Fruit fly (Drosophila melanogaster) whole organism, prepupa: ENCODE results near the gene sturkopf.

ENCODE experiments used
- CG11902 ChIP-seq: fragments of 200-800 bp; sonication (Bioruptor generic); optimal IDR thresholded peaks from 3 replicates; lab custom pipeline; 2016; ENCODE audit warnings: missing biosample characterization, missing genetic modification characterization
- CG15336 ChIP-seq: fragments of 200-800 bp; sonication (Bioruptor generic); IDR thresholded peaks from 2 replicates; pipeline ENCODE4 v1.3.6; 2022; ENCODE audit warnings: missing biosample characterization, missing genetic modification characterization
- CG1621 ChIP-seq: fragments of 200-800 bp; sonication (Bioruptor generic); optimal IDR thresholded peaks from 3 replicates; lab custom pipeline; 2018; ENCODE audit warnings: missing biosample characterization, mild to moderate bottlenecking, missing genetic modification characterization
- CG16779 ChIP-seq: fragments of 200-800 bp; sonication (Bioruptor generic); optimal IDR thresholded peaks from 3 replicates; lab custom pipeline; 2017; ENCODE audit warnings: missing biosample characterization, mild to moderate bottlenecking, missing genetic modification characterization
- CG3032 ChIP-seq: fragments of 200-800 bp; optimal IDR thresholded peaks from 2 replicates; lab custom pipeline; 2019; ENCODE audit warnings: missing biosample characterization, mild to moderate bottlenecking, missing genetic modification characterization, moderate library complexity
- CG31627 ChIP-seq: fragments of 200-800 bp; sonication (Bioruptor generic); optimal IDR thresholded peaks from 3 replicates; lab custom pipeline; 2016; ENCODE audit warnings: missing biosample characterization, missing genetic modification characterization
- CG4318 ChIP-seq: fragments of 200-800 bp; sonication (Bioruptor generic); optimal IDR thresholded peaks from 3 replicates; lab custom pipeline; 2017; ENCODE audit warnings: missing biosample characterization, mild to moderate bottlenecking, missing genetic modification characterization
- CG6276 ChIP-seq: fragments of 200-800 bp; sonication (Bioruptor generic); optimal IDR thresholded peaks from 2 replicates; lab custom pipeline; 2017; ENCODE audit warnings: missing biosample characterization, mild to moderate bottlenecking, missing genetic modification characterization
- CG6854 ChIP-seq: fragments of 200-800 bp; sonication (Bioruptor generic); optimal IDR thresholded peaks from 2 replicates; lab custom pipeline; 2017; ENCODE audit warnings: missing biosample characterization, mild to moderate bottlenecking, missing genetic modification characterization
- CG7368 ChIP-seq: fragments of 200-800 bp; sonication (Bioruptor generic); optimal IDR thresholded peaks from 3 replicates; lab custom pipeline; 2016; ENCODE audit warnings: missing biosample characterization, missing genetic modification characterization
- CG8119 ChIP-seq: fragments of 200-800 bp; sonication (Bioruptor generic); IDR thresholded peaks from 3 replicates; pipeline ENCODE4 v1.3.6; 2022; ENCODE audit warnings: missing biosample characterization, missing genetic modification characterization
- CG8319 ChIP-seq: fragments of 200-800 bp; sonication (Bioruptor generic); optimal IDR thresholded peaks from 3 replicates; lab custom pipeline; 2016; ENCODE audit warnings: missing biosample characterization, missing genetic modification characterization
- CG8632 ChIP-seq: fragments of 200-800 bp; sonication (Bioruptor generic); optimal IDR thresholded peaks from 3 replicates; lab custom pipeline; 2016; ENCODE audit warnings: missing biosample characterization, missing genetic modification characterization
- CG9139 ChIP-seq: fragments of 200-800 bp; sonication (Bioruptor generic); optimal IDR thresholded peaks from 3 replicates; lab custom pipeline; 2017; ENCODE audit warnings: missing biosample characterization, mild to moderate bottlenecking, missing genetic modification characterization
- Eip75B ChIP-seq: fragments of 200-800 bp; sonication (Bioruptor generic); optimal IDR thresholded peaks from 3 replicates; lab custom pipeline; 2016; ENCODE audit warnings: missing biosample characterization, missing genetic modification characterization
- Eip78C ChIP-seq: fragments of 200-800 bp; sonication (Bioruptor generic); peaks from one replicate; lab custom pipeline; 2016; ENCODE audit warnings: missing biosample characterization, missing genetic modification characterization
- Eip93F ChIP-seq: fragments of 200-800 bp; sonication (Bioruptor generic); optimal IDR thresholded peaks from 2 replicates; lab custom pipeline; 2016; ENCODE audit warnings: missing biosample characterization, mild to moderate bottlenecking, missing genetic modification characterization
- Ets21C ChIP-seq: fragments of 200-800 bp; sonication (Bioruptor generic); optimal IDR thresholded peaks from 3 replicates; lab custom pipeline; 2016; ENCODE audit warnings: missing biosample characterization, missing genetic modification characterization
- Gug ChIP-seq: fragments of 200-800 bp; sonication (Bioruptor generic); IDR thresholded peaks from 2 replicates; pipeline ENCODE4 v1.3.6; 2022; ENCODE audit warnings: missing biosample characterization, missing genetic modification characterization
- Hr38 ChIP-seq: sonication (Bioruptor generic); optimal IDR thresholded peaks from 2 replicates; lab custom pipeline; 2016; ENCODE audit warnings: missing biosample characterization, missing genetic modification characterization
- Hr39 ChIP-seq: fragments of 200-800 bp; sonication (Bioruptor generic); optimal IDR thresholded peaks from 2 replicates; lab custom pipeline; 2016; ENCODE audit warnings: missing biosample characterization, missing genetic modification characterization
- Hr4 ChIP-seq: fragments of 200-800 bp; sonication (Bioruptor generic); optimal IDR thresholded peaks from 3 replicates; lab custom pipeline; 2016; ENCODE audit warnings: missing biosample characterization, missing genetic modification characterization
- Smox ChIP-seq: fragments of 200-800 bp; sonication (Bioruptor generic); optimal IDR thresholded peaks from 3 replicates; lab custom pipeline; 2016; ENCODE audit warnings: missing biosample characterization, missing genetic modification characterization
- Sox14 ChIP-seq: fragments of 200-800 bp; sonication (Bioruptor generic); optimal IDR thresholded peaks from 3 replicates; lab custom pipeline; 2016; ENCODE audit warnings: missing biosample characterization, missing genetic modification characterization
- Sox15 ChIP-seq: fragments of 200-800 bp; sonication (Bioruptor generic); optimal IDR thresholded peaks from 3 replicates; lab custom pipeline; 2016; ENCODE audit warnings: missing biosample characterization, missing genetic modification characterization
- achi ChIP-seq: fragments of 200-800 bp; sonication (Bioruptor generic); optimal IDR thresholded peaks from 3 replicates; lab custom pipeline; 2016; ENCODE audit warnings: missing biosample characterization, missing genetic modification characterization
- cyc ChIP-seq: fragments of 200-800 bp; sonication (Bioruptor generic); optimal IDR thresholded peaks from 3 replicates; lab custom pipeline; 2016; ENCODE audit warnings: missing biosample characterization, missing genetic modification characterization
- dsx ChIP-seq: fragments of 200-800 bp; optimal IDR thresholded peaks from 3 replicates; lab custom pipeline; 2019; ENCODE audit warnings: missing biosample characterization, mild to moderate bottlenecking, missing genetic modification characterization, moderate library complexity; ENCODE audit not compliant: poor library complexity, severe bottlenecking
- esn ChIP-seq: fragments of 200-800 bp; sonication (Bioruptor generic); optimal IDR thresholded peaks from 2 replicates; lab custom pipeline; 2016; ENCODE audit warnings: missing biosample characterization, mild to moderate bottlenecking, missing genetic modification characterization, moderate library complexity
- fd59A ChIP-seq: fragments of 200-800 bp; sonication (Bioruptor generic); optimal IDR thresholded peaks from 2 replicates; lab custom pipeline; 2017; ENCODE audit warnings: missing biosample characterization, mild to moderate bottlenecking, missing genetic modification characterization, missing genetic modification reagents
- fd85E ChIP-seq: fragments of 200-800 bp; sonication (Bioruptor generic); optimal IDR thresholded peaks from 3 replicates; lab custom pipeline; 2016; ENCODE audit warnings: missing biosample characterization, missing genetic modification characterization
- lz ChIP-seq: fragments of 200-800 bp; sonication (Bioruptor generic); optimal IDR thresholded peaks from 3 replicates; lab custom pipeline; 2016; ENCODE audit warnings: missing biosample characterization, missing genetic modification characterization
- pdm3 ChIP-seq: fragments of 200-800 bp; sonication (Bioruptor generic); optimal IDR thresholded peaks from 3 replicates; lab custom pipeline; 2016; ENCODE audit warnings: missing biosample characterization, missing genetic modification characterization
- salr ChIP-seq, 2 experiments: fragments of 200-800 bp; sonication (Bioruptor generic); optimal IDR thresholded peaks; 3 replicates each; lab custom pipeline; 2016 to 2018; ENCODE audit warnings: missing biosample characterization in 2 of 2, missing genetic modification characterization in 2 of 2, mild to moderate bottlenecking in 1 of 2
- topi ChIP-seq: fragments of 200-800 bp; sonication (Bioruptor generic); optimal IDR thresholded peaks from 3 replicates; lab custom pipeline; 2016; ENCODE audit warnings: missing biosample characterization, missing genetic modification characterization
- vri ChIP-seq: fragments of 200-800 bp; sonication (Bioruptor generic); optimal IDR thresholded peaks from 3 replicates; lab custom pipeline; 2016; ENCODE audit warnings: missing biosample characterization, mild to moderate bottlenecking, missing genetic modification characterization

sturkopf gene

DNA sequence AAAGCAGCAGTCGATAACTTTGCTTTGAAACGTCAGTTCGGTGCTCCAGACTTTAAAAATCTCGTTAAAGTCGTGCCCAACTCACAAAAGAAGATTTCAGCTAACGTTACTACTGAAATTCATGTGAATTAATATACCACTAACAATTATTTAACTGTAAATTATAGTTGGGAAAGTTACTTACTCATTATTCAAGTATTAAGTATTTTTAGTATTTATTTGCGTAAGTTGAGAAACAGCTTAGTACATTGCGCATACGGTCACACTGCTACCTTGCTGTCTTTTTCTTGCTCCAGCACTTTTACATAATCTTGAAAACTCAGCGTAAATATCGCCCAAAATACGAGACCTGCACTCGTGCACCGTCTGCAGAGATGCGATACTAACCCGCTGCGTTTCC, 16.5 kb upstream of the sturkopf start, which contains the start of gene ND-ACP:
Gene ND-ACP, plus strand, starts transcription at position 226 of the 400 bp plus-strand sequence.
- TF ChIP-seq CG3032 (no peak), achi (peak; percentile 83), Sox14 (GFP tag; lab: Kevin White, UChicago) (no peak), Ets21C (GFP tag; lab: Kevin White, UChicago) (no peak), CG6276 (GFP tag; lab: Kevin White, UChicago) (no peak), Eip75B (GFP tag; lab: Kevin White, UChicago) (no peak), pdm3 (GFP tag; lab: Kevin White, UChicago) (no peak), vri (peak; percentile 66), CG8319 (GFP tag; lab: Kevin White, UChicago) (no peak)
- TF ChIP-seq, all 60 proteins: peak for 2

DNA sequence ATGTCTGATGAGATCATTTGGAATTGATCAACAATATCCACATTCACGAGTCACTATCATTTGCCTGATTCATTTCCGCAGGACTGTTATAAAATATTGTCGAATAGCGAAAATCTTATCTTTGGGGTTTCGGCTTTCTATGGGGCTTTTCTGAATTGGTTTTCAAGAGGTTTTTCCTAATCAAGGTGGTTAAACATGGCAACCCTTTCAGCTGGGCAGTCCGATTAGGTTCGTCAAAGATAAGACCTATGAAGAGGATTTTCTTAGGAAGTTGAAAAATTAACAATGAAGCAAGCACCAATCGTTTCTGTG, 12.4 kb upstream of the sturkopf start:
- TF ChIP-seq CG6854 (GFP tag; lab: Kevin White, UChicago) (no peak), vri (peak; percentile 58)

DNA sequence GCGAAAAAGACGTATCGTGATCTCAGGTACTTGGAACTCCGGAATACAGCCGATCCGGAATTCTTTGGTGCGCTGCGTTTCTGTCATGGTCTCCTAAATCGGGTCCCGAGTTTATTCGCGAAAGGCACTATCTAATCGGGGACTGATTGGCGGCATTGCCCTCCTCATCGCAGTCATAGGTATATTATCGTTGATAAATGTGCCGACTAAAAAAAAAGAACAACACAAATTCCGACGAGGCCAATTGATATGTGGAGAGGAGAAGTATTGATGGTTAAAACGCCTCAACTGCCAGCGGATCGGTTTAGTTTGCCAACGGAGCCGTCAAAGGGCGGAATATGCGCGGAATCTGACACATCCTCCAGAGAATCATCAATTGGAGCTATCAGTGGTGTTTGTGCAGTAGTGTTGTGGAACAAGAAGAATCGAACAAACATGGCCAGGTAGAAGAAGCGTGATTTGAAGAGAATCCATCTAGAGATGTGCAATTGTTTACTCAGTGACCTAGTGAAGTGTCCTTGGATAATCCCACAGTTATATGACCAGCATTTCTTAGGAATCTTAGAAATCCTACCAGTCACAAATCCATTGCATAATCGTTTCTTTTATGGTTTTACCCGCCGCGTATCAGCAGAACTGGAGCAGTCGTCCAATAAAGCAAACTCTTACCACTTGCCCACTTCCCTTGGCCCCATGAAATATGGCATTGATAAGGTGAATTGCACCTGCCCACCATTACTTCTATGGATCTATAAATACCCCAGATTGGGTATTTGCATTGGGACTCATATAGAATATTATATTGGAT, 11.8 kb upstream of the sturkopf start:
- TF ChIP-seq vri (peak; percentile 97), Hr38 (no peak)

DNA sequence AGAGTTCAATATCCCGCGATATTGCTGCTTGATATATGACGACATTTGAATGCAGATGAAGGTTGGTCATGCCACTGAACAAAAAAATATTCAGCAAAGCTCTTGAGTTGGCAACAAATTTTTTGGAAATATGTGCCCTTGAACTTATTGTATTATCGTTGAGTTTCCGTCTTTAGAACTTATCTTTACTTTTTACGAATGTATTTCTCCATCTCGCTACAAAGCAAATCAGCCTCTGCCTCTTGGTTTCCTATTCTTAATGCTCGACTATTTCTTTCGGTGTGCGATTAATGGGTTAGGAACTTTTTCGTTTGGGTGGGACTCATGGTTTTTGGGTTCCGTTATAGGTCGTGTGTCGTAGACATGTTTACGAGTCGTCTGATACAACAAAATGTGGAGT, 10.0 kb upstream of the sturkopf start:
- TF ChIP-seq CG31627 (GFP tag; lab: Kevin White, UChicago) (peak; percentile 37), CG8632 (GFP tag; lab: Kevin White, UChicago) (no peak), Ets21C (GFP tag; lab: Kevin White, UChicago) (no peak), CG7368 (GFP tag; lab: Kevin White, UChicago) (no peak), CG8319 (GFP tag; lab: Kevin White, UChicago) (no peak), Sox15 (GFP tag; lab: Kevin White, UChicago) (no peak), salr (GFP tag; optimal IDR thresholded peaks at IDR 0.05; lab: Kevin White, UChicago) (no peak), Hr4 (GFP tag; lab: Kevin White, UChicago) (no peak), vri (peak; percentile 38), Eip78C (GFP tag; lab: Kevin White, UChicago) (peak; percentile 44), dsx (GFP tag; lab: Kevin White, UChicago) (no peak), CG8119 (peak; percentile 35; the same call in 1 of the 3 replicates), Eip93F (no peak), Sox14 (GFP tag; lab: Kevin White, UChicago) (peak; percentile 31), fd85E (GFP tag; lab: Kevin White, UChicago) (no peak), Hr39 (peak; percentile 41), fd59A (GFP tag; lab: Kevin White, UChicago) (no peak), esn (GFP tag; lab: Kevin White, UChicago) (peak; percentile 34), Smox (no peak), CG15336 (GFP tag; lab: Robert Waterston, UW) (peak; percentile 60)
- TF ChIP-seq, all 60 proteins: peak for 8

DNA sequence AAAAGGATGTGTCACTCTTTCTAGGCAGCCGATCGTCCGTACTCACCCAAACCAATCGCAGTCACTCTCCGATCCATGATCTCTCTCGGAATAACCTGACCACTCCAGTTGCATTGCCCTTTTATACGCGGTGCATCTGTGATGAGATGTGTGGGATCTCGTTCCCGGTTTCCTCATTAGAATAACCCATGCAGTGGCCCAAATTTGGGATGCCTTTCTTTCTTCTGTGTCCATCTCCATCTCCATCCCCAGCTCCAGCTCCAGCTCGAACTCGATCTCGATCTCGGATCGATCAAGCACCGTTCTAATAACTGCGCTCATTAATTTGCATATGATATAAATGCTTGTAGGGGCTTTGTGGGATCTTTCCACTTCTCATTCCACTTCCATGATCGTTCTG, 9.5 kb upstream of the sturkopf start, which contains the start of gene CG9184:
Gene CG9184, minus strand, starts transcription at position 101 of the 400 bp plus-strand sequence.
- no peak for TF ChIP-seq CG4318 (GFP tag; lab: Kevin White, UChicago)
- TF ChIP-seq CG1621 = no peak
- no peak for TF ChIP-seq achi
- TF ChIP-seq Smox = no peak
- TF ChIP-seq Hr4 (GFP tag; lab: Kevin White, UChicago) = no peak
- no peak for TF ChIP-seq CG31627 (GFP tag; lab: Kevin White, UChicago)
- TF ChIP-seq Gug (GFP tag; lab: Robert Waterston, UW) = no peak
- TF ChIP-seq cyc (GFP tag; lab: Kevin White, UChicago) = no peak
- TF ChIP-seq lz (GFP tag; lab: Kevin White, UChicago) = no peak
- TF ChIP-seq Eip78C (GFP tag; lab: Kevin White, UChicago) = no peak
- TF ChIP-seq esn (GFP tag; lab: Kevin White, UChicago) = no peak
- no peak for TF ChIP-seq CG11902 (GFP tag; lab: Kevin White, UChicago)
- no peak for TF ChIP-seq topi (GFP tag; lab: Kevin White, UChicago)
- no peak for TF ChIP-seq CG16779 (tag; lab: Kevin White, UChicago)
- no peak for TF ChIP-seq Eip93F
- no peak for TF ChIP-seq CG9139
- no peak for TF ChIP-seq fd59A (GFP tag; lab: Kevin White, UChicago)
- no peak for TF ChIP-seq CG6854 (GFP tag; lab: Kevin White, UChicago)
- TF ChIP-seq, all 60 proteins: peak for 0
